ENCODE assay signal across 4 fruit fly cellular contexts in the genomic region with DNA sequence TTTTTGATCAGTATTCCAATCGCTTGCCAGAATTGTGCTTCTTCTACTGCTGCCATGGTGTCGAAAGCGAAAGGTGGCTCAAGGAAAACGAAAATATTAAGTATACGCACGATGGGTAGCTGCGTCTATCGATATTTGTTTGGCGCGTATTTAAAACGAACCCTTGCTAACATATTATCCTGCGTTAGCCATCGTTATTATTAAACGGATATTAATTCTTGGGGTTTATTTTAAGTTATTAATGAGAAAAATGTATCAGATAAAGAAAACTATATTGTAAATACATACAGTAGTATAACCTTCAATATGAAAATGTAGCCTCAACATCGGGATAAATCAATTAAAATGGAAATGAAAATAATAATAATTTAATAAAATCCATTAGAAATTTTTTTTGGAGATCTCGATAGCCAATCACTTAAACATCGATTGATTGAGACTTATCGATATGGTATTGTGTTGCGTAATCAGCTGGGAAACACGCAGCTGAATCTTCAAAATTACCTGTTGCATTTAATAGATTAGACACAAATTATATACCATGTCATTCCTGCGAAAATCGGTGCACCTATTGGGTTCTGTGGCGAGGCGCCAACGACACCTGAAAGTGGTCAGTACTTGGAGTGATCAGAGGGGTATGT.
TF ChIP-seq lines count a peak whose summit lies in the region.

Gene CG9386 (minus strand): TSS at position 75 of the 641 bp plus-strand sequence.
Gene BckdhA (plus strand): TSS at position 452 of the 641 bp plus-strand sequence.

TF ChIP-seq in whole organism, adult, 20 proteins besides CTCF, POLR2A, EP300 and RAD21 (continued from another document):
- TF ChIP-seq cic (GFP tag; optimal IDR thresholded peaks at IDR 0.05; lab: Kevin White, UChicago) (peak; percentile 33), toe (GFP tag; optimal IDR thresholded peaks at IDR 0.05; lab: Kevin White, UChicago) (no peak), bab1 (GFP tag; optimal IDR thresholded peaks at IDR 0.05; lab: Kevin White, UChicago) (peak; percentile 35), CG5204 (GFP tag; optimal IDR thresholded peaks at IDR 0.05; lab: Kevin White, UChicago) (no peak)

TF ChIP-seq in whole organism, embryonic, 481 proteins besides CTCF, POLR2A, EP300 and RAD21 (continued from another document and continues in another):
- TF ChIP-seq fd64A (GFP tag; optimal IDR thresholded peaks at IDR 0.05; lab: Kevin White, UChicago) (no peak), jigr1 (GFP tag; IDR thresholded peaks at IDR 0.05; lab: Robert Waterston, UW) (no peak), insv (GFP tag; optimal IDR thresholded peaks at IDR 0.05; lab: Kevin White, UChicago) (no peak), otp (GFP tag; IDR thresholded peaks at IDR 0.05; lab: Robert Waterston, UW) (0 out of 3 replicates have a peak, but pooled peaks have one; percentile 25), ase (GFP tag; IDR thresholded peaks at IDR 0.05; lab: Robert Waterston, UW) (peak; percentile 46; the same call in 1 of the 3 replicates), CG10959 (GFP tag; IDR thresholded peaks at IDR 0.05; lab: Robert Waterston, UW) (no peak), ap (GFP tag; IDR thresholded peaks at IDR 0.05; lab: Robert Waterston, UW) (no peak), lilli (GFP tag; optimal IDR thresholded peaks at IDR 0.05; lab: Kevin White, UChicago) (peak; percentile 78), ato (GFP tag; IDR thresholded peaks at IDR 0.05; lab: Robert Waterston, UW; ENCODE audit: partially characterized antibody) (peak; percentile 56; the same call in 1 of the 2 replicates), Myb (GFP tag; optimal IDR thresholded peaks at IDR 0.05; lab: Kevin White, UChicago) (peak; percentile 29), CG3847 (GFP tag; IDR thresholded peaks at IDR 0.05; lab: Robert Waterston, UW) (no peak), CkIIα-i1 (GFP tag; IDR thresholded peaks at IDR 0.05; lab: Robert Waterston, UW) (no peak), Sox100B (GFP tag; optimal IDR thresholded peaks at IDR 0.05; lab: Kevin White, UChicago) (no peak), cad (GFP tag; optimal IDR thresholded peaks at IDR 0.05; lab: Kevin White, UChicago) (no peak), Hr39 (optimal IDR thresholded peaks at IDR 0.05; lab: Kevin White, UChicago) (no peak), CG4360 (GFP tag; IDR thresholded peaks at IDR 0.05; lab: Robert Waterston, UW) (no peak), Dip3 (GFP tag; optimal IDR thresholded peaks at IDR 0.05; lab: Kevin White, UChicago) (peak; percentile 63), Kr (GFP tag; optimal IDR thresholded peaks at IDR 0.05; lab: Kevin White, UChicago) (no peak), cwo (GFP tag; optimal IDR thresholded peaks at IDR 0.05; lab: Kevin White, UChicago) (peak; percentile 54), aop (GFP tag; IDR thresholded peaks at IDR 0.05; lab: Robert Waterston, UW) (no peak), zf30C (GFP tag; optimal IDR thresholded peaks at IDR 0.05; lab: Kevin White, UChicago) (no peak), peb (GFP tag; IDR thresholded peaks at IDR 0.05; lab: Robert Waterston, UW) (0 out of 2 replicates have a peak, but pooled peaks have one; percentile 38), CG11504 (tag; optimal IDR thresholded peaks at IDR 0.05; lab: Kevin White, UChicago) (no peak), slou (GFP tag; optimal IDR thresholded peaks at IDR 0.05; lab: Kevin White, UChicago) (no peak), nmo (GFP tag; optimal IDR thresholded peaks at IDR 0.05; lab: Kevin White, UChicago) (peak; percentile 66), tap (tag; optimal IDR thresholded peaks at IDR 0.05; lab: Kevin White, UChicago) (no peak), tna (GFP tag; IDR thresholded peaks at IDR 0.05; lab: Robert Waterston, UW; ENCODE audit: partially characterized antibody) (no peak), Scr (GFP tag; IDR thresholded peaks at IDR 0.05; lab: Robert Waterston, UW; ENCODE audit: partially characterized antibody) (peak; percentile 81), CG10321 (GFP tag; IDR thresholded peaks at IDR 0.05; lab: Robert Waterston, UW) (no peak), B-H2 (GFP tag; optimal IDR thresholded peaks at IDR 0.05; lab: Kevin White, UChicago) (peak; percentile 45), CG7839 (tag; optimal IDR thresholded peaks at IDR 0.05; lab: Kevin White, UChicago) (peak; percentile 59), CG7372 (GFP tag; IDR thresholded peaks at IDR 0.05; lab: Robert Waterston, UW) (peak; percentile 98), CG4854 (GFP tag; optimal IDR thresholded peaks at IDR 0.05; lab: Kevin White, UChicago) (no peak), vnd (GFP tag; IDR thresholded peaks at IDR 0.05; lab: Robert Waterston, UW; ENCODE audit: partially characterized antibody) (peak; percentile 64), CG2889 (GFP tag; IDR thresholded peaks at IDR 0.05; lab: Robert Waterston, UW) (no peak), hth (optimal IDR thresholded peaks at IDR 0.05; lab: Kevin White, UChicago) (no peak), jing (GFP tag; optimal IDR thresholded peaks at IDR 0.05; lab: Kevin White, UChicago) (no peak), br (optimal IDR thresholded peaks at IDR 0.05; lab: Kevin White, UChicago) (no peak), Nf-YA (GFP tag; IDR thresholded peaks at IDR 0.05; lab: Robert Waterston, UW) (no peak), Stat92E (GFP tag; optimal IDR thresholded peaks at IDR 0.05; lab: Kevin White, UChicago) (no peak)

TF ChIP-seq in whole organism, prepupa, 60 proteins besides CTCF, POLR2A, EP300 and RAD21 (continued from another document):
- TF ChIP-seq Ets96B (tag; optimal IDR thresholded peaks at IDR 0.05; lab: Kevin White, UChicago) (no peak), CG16779 (tag; optimal IDR thresholded peaks at IDR 0.05; lab: Kevin White, UChicago) (no peak), CG6792 (GFP tag; optimal IDR thresholded peaks at IDR 0.05; lab: Kevin White, UChicago) (peak; percentile 36), CG3032 (tag; optimal IDR thresholded peaks at IDR 0.05; lab: Kevin White, UChicago) (peak; percentile 27), Eip78C (GFP tag; lab: Kevin White, UChicago) (peak; percentile 84), CG8119 (GFP tag; IDR thresholded peaks at IDR 0.05; lab: Robert Waterston, UW) (no peak), CG31627 (GFP tag; optimal IDR thresholded peaks at IDR 0.05; lab: Kevin White, UChicago) (peak; percentile 58), Ets21C (GFP tag; optimal IDR thresholded peaks at IDR 0.05; lab: Kevin White, UChicago) (peak; percentile 30), achi (GFP tag; optimal IDR thresholded peaks at IDR 0.05; lab: Kevin White, UChicago) (peak; percentile 40)

TF ChIP-seq in whole organism, wandering third instar larva, 38 proteins besides CTCF, POLR2A, EP300 and RAD21 (continued from another document):
- no peak for TF ChIP-seq Hr78 (GFP tag; optimal IDR thresholded peaks at IDR 0.05; lab: Kevin White, UChicago)
- TF ChIP-seq CG32264 (GFP tag; optimal IDR thresholded peaks at IDR 0.05; lab: Kevin White, UChicago) = no peak
- TF ChIP-seq sage (GFP tag; optimal IDR thresholded peaks at IDR 0.05; lab: Kevin White, UChicago) = no peak
- no peak for TF ChIP-seq Mio (GFP tag; optimal IDR thresholded peaks at IDR 0.05; lab: Kevin White, UChicago)
- peak; percentile 41 for TF ChIP-seq fru (GFP tag; optimal IDR thresholded peaks at IDR 0.05; lab: Kevin White, UChicago)
- no peak for TF ChIP-seq dmrt93B (GFP tag; optimal IDR thresholded peaks at IDR 0.05; lab: Kevin White, UChicago)
- peak; percentile 48 for TF ChIP-seq woc (GFP tag; optimal IDR thresholded peaks at IDR 0.05; lab: Kevin White, UChicago)
- no peak for TF ChIP-seq Vsx2 (GFP tag; optimal IDR thresholded peaks at IDR 0.05; lab: Kevin White, UChicago; ENCODE audit: partially characterized antibody)
